Fruit fly (Drosophila melanogaster) whole organism, embryonic: ENCODE results near the gene Kr-h2.

ENCODE experiments used
- CG10209 ChIP-seq: fragments of 200-800 bp; sonication (Bioruptor generic); optimal IDR thresholded peaks from 3 replicates; lab custom pipeline; 2017; ENCODE audit warnings: missing biosample characterization, mild to moderate bottlenecking, missing genetic modification characterization, missing genetic modification reagents
- CG10431 ChIP-seq: fragments of 200-800 bp; sonication (Bioruptor generic); optimal IDR thresholded peaks from 3 replicates; lab custom pipeline; 2018; ENCODE audit warnings: missing biosample characterization, mild to moderate bottlenecking, missing genetic modification characterization
- CG10543 ChIP-seq: fragments of 200-800 bp; sonication (Bioruptor generic); optimal IDR thresholded peaks from 3 replicates; lab custom pipeline; 2017; ENCODE audit warnings: missing biosample characterization, mild to moderate bottlenecking, missing genetic modification characterization, moderate library complexity
- CG10654 ChIP-seq: fragments of 200-800 bp; sonication (Bioruptor generic); optimal IDR thresholded peaks from 2 replicates; lab custom pipeline; 2016; ENCODE audit warnings: missing biosample characterization, missing genetic modification characterization
- CG11696 ChIP-seq: fragments of 200-800 bp; sonication (Bioruptor generic); IDR thresholded peaks from 2 replicates; pipeline ENCODE4 v1.3.6; 2022; ENCODE audit warnings: missing biosample characterization, missing genetic modification characterization
- CG14050 ChIP-seq: fragments of 200-800 bp; sonication (Bioruptor generic); IDR thresholded peaks from 3 replicates; pipeline ENCODE4 v1.3.6; 2022; ENCODE audit warnings: missing biosample characterization, missing genetic modification characterization
- CG14710 ChIP-seq: fragments of 200-800 bp; sonication (Bioruptor generic); optimal IDR thresholded peaks from 3 replicates; lab custom pipeline; 2019; ENCODE audit warnings: missing biosample characterization, mild to moderate bottlenecking, missing genetic modification characterization, moderate library complexity
- CG14965 ChIP-seq: fragments of 200-800 bp; sonication (Bioruptor generic); optimal IDR thresholded peaks from 2 replicates; lab custom pipeline; 2016; ENCODE audit warnings: missing biosample characterization, missing genetic modification characterization, borderline replicate concordance
- CG16813 ChIP-seq: fragments of 200-800 bp; sonication (Bioruptor generic); IDR thresholded peaks from 3 replicates; pipeline ENCODE4 v1.3.6; 2022; ENCODE audit warnings: missing biosample characterization, missing genetic modification characterization; ENCODE audit not compliant: partially characterized antibody
- CG17802 ChIP-seq: fragments of 200-800 bp; sonication (Bioruptor generic); optimal IDR thresholded peaks from 2 replicates; lab custom pipeline; 2018; ENCODE audit warnings: missing biosample characterization, mild to moderate bottlenecking, missing genetic modification characterization, moderate library complexity
- CG18476 ChIP-seq: fragments of 200-800 bp; sonication (Bioruptor generic); optimal IDR thresholded peaks from 2 replicates; lab custom pipeline; 2016; ENCODE audit warnings: missing biosample characterization, mild to moderate bottlenecking, missing genetic modification characterization
- CG2889 ChIP-seq: fragments of 200-800 bp; sonication (Bioruptor generic); IDR thresholded peaks from 3 replicates; pipeline ENCODE4 v1.3.6; 2022; ENCODE audit warnings: missing biosample characterization, missing genetic modification characterization
- CG30020 ChIP-seq: fragments of 200-800 bp; optimal IDR thresholded peaks from 2 replicates; lab custom pipeline; 2019; ENCODE audit warnings: missing biosample characterization, mild to moderate bottlenecking, missing genetic modification characterization, moderate library complexity
- CG33557 ChIP-seq: fragments of 200-800 bp; sonication (Bioruptor generic); optimal IDR thresholded peaks from 2 replicates; lab custom pipeline; 2019; ENCODE audit warnings: missing biosample characterization, mild to moderate bottlenecking, missing genetic modification characterization, moderate library complexity
- CG42726 ChIP-seq: fragments of 200-800 bp; sonication (Bioruptor generic); IDR thresholded peaks from 2 replicates; pipeline ENCODE4 v1.3.6; 2022; ENCODE audit warnings: missing biosample characterization, missing genetic modification characterization; ENCODE audit not compliant: partially characterized antibody
- CG43689 ChIP-seq: fragments of 200-800 bp; sonication (Bioruptor generic); IDR thresholded peaks from 2 replicates; pipeline ENCODE4 v1.3.6; 2022; ENCODE audit warnings: missing biosample characterization, missing genetic modification characterization
- CG6765 ChIP-seq: fragments of 200-800 bp; sonication (Bioruptor generic); optimal IDR thresholded peaks from 3 replicates; lab custom pipeline; 2017; ENCODE audit warnings: missing biosample characterization, mild to moderate bottlenecking, missing genetic modification characterization
- CG7963 ChIP-seq: fragments of 200-800 bp; sonication (Bioruptor generic); IDR thresholded peaks from 3 replicates; pipeline ENCODE4 v1.3.6; 2022; ENCODE audit warnings: missing biosample characterization, missing genetic modification characterization; ENCODE audit not compliant: partially characterized antibody
- CrebB ChIP-seq: fragments of 200-800 bp; sonication (Bioruptor generic); optimal IDR thresholded peaks from 3 replicates; lab custom pipeline; 2018; ENCODE audit warnings: missing biosample characterization, mild to moderate bottlenecking, missing genetic modification characterization
- D ChIP-seq, 2 experiments: fragments of 200-800 bp in 1 of 2; fragments of >200 bp in 1 of 2; sonication (Bioruptor generic) in 1 of 2; optimal IDR thresholded peaks; 2 replicates in 1 of 2; 3 replicates in 1 of 2; lab custom pipeline; 2017; ENCODE audit warnings: mild to moderate bottlenecking in 1 of 2, missing biosample characterization in 1 of 2, missing genetic modification characterization in 1 of 2, missing genetic modification reagents in 1 of 2
- Dip3 ChIP-seq: fragments of 200-800 bp; sonication (Bioruptor generic); optimal IDR thresholded peaks from 3 replicates; lab custom pipeline; 2016; ENCODE audit warnings: missing biosample characterization, missing genetic modification characterization
- Dp ChIP-seq: fragments of 200-800 bp; sonication (Bioruptor generic); optimal IDR thresholded peaks from 2 replicates; lab custom pipeline; 2018; ENCODE audit warnings: missing biosample characterization, mild to moderate bottlenecking, missing genetic modification characterization, moderate library complexity
- Gsc ChIP-seq: fragments of 200-800 bp; sonication (Bioruptor generic); IDR thresholded peaks from 2 replicates; pipeline ENCODE4 v1.3.6; 2022; ENCODE audit warnings: missing biosample characterization, missing genetic modification characterization
- HHEX ChIP-seq: fragments of 200-800 bp; sonication (Bioruptor generic); optimal IDR thresholded peaks from 3 replicates; lab custom pipeline; 2017; ENCODE audit warnings: missing biosample characterization, mild to moderate bottlenecking, missing genetic modification characterization, missing genetic modification reagents
- Hmr ChIP-seq: fragments of 200-800 bp; sonication (Bioruptor generic); optimal IDR thresholded peaks from 3 replicates; lab custom pipeline; 2017; ENCODE audit warnings: mild to moderate bottlenecking, missing biosample characterization, missing genetic modification reagents, missing genetic modification characterization
- Lhr ChIP-seq: fragments of 200-800 bp; sonication (Bioruptor generic); optimal IDR thresholded peaks from 3 replicates; lab custom pipeline; 2017; ENCODE audit warnings: mild to moderate bottlenecking, missing biosample characterization, missing genetic modification reagents, missing genetic modification characterization
- Max ChIP-seq: fragments of 200-800 bp; sonication (Bioruptor generic); optimal IDR thresholded peaks from 2 replicates; lab custom pipeline; 2016; ENCODE audit warnings: missing biosample characterization, mild to moderate bottlenecking, missing genetic modification characterization
- Myb ChIP-seq: fragments of 200-800 bp; sonication (Bioruptor generic); optimal IDR thresholded peaks from 2 replicates; lab custom pipeline; 2016; ENCODE audit warnings: missing biosample characterization, missing genetic modification characterization
- Scr ChIP-seq: fragments of 200-800 bp; sonication (Bioruptor generic); IDR thresholded peaks from 2 replicates; pipeline ENCODE4 v1.3.6; 2022; ENCODE audit warnings: missing biosample characterization, missing genetic modification characterization; ENCODE audit not compliant: partially characterized antibody
- Side ChIP-seq: fragments of 200-800 bp; sonication (Bioruptor generic); optimal IDR thresholded peaks from 2 replicates; lab custom pipeline; 2016; ENCODE audit warnings: missing biosample characterization, missing genetic modification characterization
- Taf1 ChIP-seq: fragments of 200-800 bp; sonication (Bioruptor generic); IDR thresholded peaks from 2 replicates; pipeline ENCODE4 v1.3.6; 2022; ENCODE audit warnings: missing biosample characterization, missing genetic modification characterization
- ara ChIP-seq: fragments of 200-800 bp; sonication (Bioruptor generic); IDR thresholded peaks from 2 replicates; pipeline ENCODE4 v1.3.6; 2022; ENCODE audit warnings: missing biosample characterization, missing genetic modification characterization
- az2 ChIP-seq: fragments of 200-800 bp; sonication (Bioruptor generic); optimal IDR thresholded peaks from 3 replicates; lab custom pipeline; 2016; ENCODE audit warnings: missing biosample characterization, missing genetic modification characterization
- dimm ChIP-seq: fragments of 200-800 bp; sonication (Bioruptor generic); IDR thresholded peaks from 2 replicates; pipeline ENCODE4 v1.3.6; 2022; ENCODE audit warnings: missing biosample characterization, missing genetic modification characterization
- dmrt99B ChIP-seq: fragments of 200-800 bp; sonication (Bioruptor generic); optimal IDR thresholded peaks from 2 replicates; lab custom pipeline; 2018; ENCODE audit warnings: missing biosample characterization, mild to moderate bottlenecking, missing genetic modification characterization, moderate library complexity
- gem ChIP-seq: fragments of 200-800 bp; sonication (Bioruptor generic); optimal IDR thresholded peaks from 2 replicates; lab custom pipeline; 2019; ENCODE audit warnings: missing biosample characterization, mild to moderate bottlenecking, missing genetic modification characterization, moderate library complexity
- gfzf ChIP-seq: fragments of 200-800 bp; sonication (Bioruptor generic); optimal IDR thresholded peaks from 2 replicates; lab custom pipeline; 2016; ENCODE audit warnings: missing biosample characterization, mild to moderate bottlenecking, missing genetic modification characterization, moderate library complexity
- kay ChIP-seq: fragments of 200-800 bp; sonication (Bioruptor generic); optimal IDR thresholded peaks from 2 replicates; lab custom pipeline; 2016; ENCODE audit warnings: missing biosample characterization, missing genetic modification characterization
- org-1 ChIP-seq: fragments of 200-800 bp; sonication (Bioruptor generic); optimal IDR thresholded peaks from 2 replicates; lab custom pipeline; 2017; ENCODE audit warnings: missing biosample characterization, missing genetic modification characterization
- pros ChIP-seq: fragments of 200-800 bp; sonication (Bioruptor generic); optimal IDR thresholded peaks from 3 replicates; lab custom pipeline; 2019; ENCODE audit warnings: missing biosample characterization, mild to moderate bottlenecking, missing genetic modification characterization, moderate library complexity
- sc ChIP-seq, 3 experiments: fragments of >200 bp in 2 of 3; fragments of 200-800 bp in 1 of 3; sonication (Bioruptor generic) in 1 of 3; optimal IDR thresholded peaks; 2 replicates in 2 of 3; 3 replicates in 1 of 3; lab custom pipeline; 2017; ENCODE audit warnings: mild to moderate bottlenecking in 1 of 3, missing biosample characterization in 1 of 3, missing genetic modification characterization in 1 of 3, missing genetic modification reagents in 1 of 3
- sens ChIP-seq: fragments of 200-800 bp; sonication (Bioruptor generic); peaks from one replicate; lab custom pipeline; 2016; ENCODE audit warnings: missing biosample characterization, missing genetic modification characterization
- sens-2 ChIP-seq: fragments of 200-800 bp; sonication (Bioruptor generic); IDR thresholded peaks from 2 replicates; pipeline ENCODE4 v1.3.6; 2022; ENCODE audit warnings: missing biosample characterization, missing genetic modification characterization
- slp2 ChIP-seq: fragments of 200-800 bp; sonication (Bioruptor generic); optimal IDR thresholded peaks from 2 replicates; lab custom pipeline; 2016; ENCODE audit warnings: missing biosample characterization, missing genetic modification characterization
- sug ChIP-seq: fragments of 200-800 bp; optimal IDR thresholded peaks from 2 replicates; lab custom pipeline; 2019; ENCODE audit warnings: missing biosample characterization, mild to moderate bottlenecking, missing genetic modification characterization, moderate library complexity
- unc-4 ChIP-seq: fragments of 200-800 bp; sonication (Bioruptor generic); IDR thresholded peaks from 2 replicates; pipeline ENCODE4 v1.3.6; 2022; ENCODE audit warnings: missing biosample characterization, missing genetic modification characterization; ENCODE audit not compliant: partially characterized antibody
- zfh2 ChIP-seq: fragments of 200-800 bp; sonication (Bioruptor generic); optimal IDR thresholded peaks from 2 replicates; lab custom pipeline; 2016; ENCODE audit warnings: missing biosample characterization, missing genetic modification characterization

Kr-h2 gene

dm6 chr2L:6090786-6091716 is 20.3 kb downstream of the Kr-h2 start, which contains the start of gene CG45075 (continued):
- no peak for TF ChIP-seq az2
- TF ChIP-seq Lhr (GFP tag; lab: Kevin White, UChicago) = no peak
- TF ChIP-seq slp2 (GFP tag; lab: Kevin White, UChicago) = no peak
- TF ChIP-seq CG43689 = no peak
- TF ChIP-seq CG10209 (GFP tag; lab: Kevin White, UChicago) = no peak
- TF ChIP-seq sc (optimal IDR thresholded peaks at IDR 0.05; lab: Kevin White, UChicago) = no peak
- TF ChIP-seq sc (GFP tag; optimal IDR thresholded peaks at IDR 0.05; lab: Kevin White, UChicago) = no peak
- no peak for TF ChIP-seq CG10431 (GFP tag; lab: Kevin White, UChicago)
- no peak for TF ChIP-seq Hmr (GFP tag; lab: Kevin White, UChicago)
- TF ChIP-seq Scr (GFP tag; lab: Robert Waterston, UW) = peak; percentile 27; the same call in 1 of the 2 replicates
- TF ChIP-seq sens-2 (GFP tag; lab: Robert Waterston, UW) = peak; percentile 49; the same call in 1 of the 2 replicates
- no peak for TF ChIP-seq CG14965 (GFP tag; lab: Kevin White, UChicago)
- TF ChIP-seq sug (tag; lab: Kevin White, UChicago) = no peak
- TF ChIP-seq Dip3 = no peak
- TF ChIP-seq D (optimal IDR thresholded peaks at IDR 0.05; lab: Kevin White, UChicago) = no peak
- no peak for TF ChIP-seq D (GFP tag; optimal IDR thresholded peaks at IDR 0.05; lab: Kevin White, UChicago)
- TF ChIP-seq CG17802 = no peak
- TF ChIP-seq CG14050 (GFP tag; lab: Robert Waterston, UW) = no peak
- TF ChIP-seq Side (GFP tag; lab: Kevin White, UChicago) = no peak
- no peak for TF ChIP-seq CG18476 (GFP tag; lab: Kevin White, UChicago)
- TF ChIP-seq CG30020 (tag; lab: Kevin White, UChicago) = no peak
- TF ChIP-seq gfzf (GFP tag; lab: Kevin White, UChicago) = no peak
- no peak for TF ChIP-seq CG7963 (GFP tag; lab: Robert Waterston, UW)
- TF ChIP-seq kay (GFP tag; lab: Kevin White, UChicago) = no peak
- 0 out of 2 replicates have a peak, but pooled peaks have one; percentile 51 for TF ChIP-seq CG42726 (GFP tag; lab: Robert Waterston, UW)
- TF ChIP-seq CG2889 (GFP tag; lab: Robert Waterston, UW) = no peak
- TF ChIP-seq CG10654 (GFP tag; lab: Kevin White, UChicago) = no peak
- peak; percentile 11 for TF ChIP-seq CG6765 (GFP tag; lab: Kevin White, UChicago)
- TF ChIP-seq Myb = no peak
- no peak for TF ChIP-seq CG11696 (GFP tag; lab: Robert Waterston, UW)
- peak; percentile 41 for TF ChIP-seq pros (GFP tag; lab: Kevin White, UChicago)
- TF ChIP-seq CG14710 (tag; lab: Kevin White, UChicago) = peak; percentile 0
- TF ChIP-seq org-1 (GFP tag; lab: Kevin White, UChicago) = no peak
- no peak for TF ChIP-seq Max (GFP tag; lab: Kevin White, UChicago)
- TF ChIP-seq dmrt99B (tag; lab: Kevin White, UChicago) = peak; percentile 10
- no peak for TF ChIP-seq Taf1 (GFP tag; lab: Robert Waterston, UW)
- no peak for TF ChIP-seq CG16813 (GFP tag; lab: Robert Waterston, UW)
- no peak for TF ChIP-seq HHEX (GFP tag; lab: Kevin White, UChicago)
- peak; percentile 19; the same call in 1 of the 2 replicates for TF ChIP-seq ara (GFP tag; lab: Robert Waterston, UW)
- TF ChIP-seq sens (GFP tag; lab: Kevin White, UChicago) = peak; percentile 54
- TF ChIP-seq CrebB (tag; lab: Kevin White, UChicago) = no peak
- TF ChIP-seq zfh2 = no peak
- TF ChIP-seq dimm (GFP tag; lab: Robert Waterston, UW) = no peak
- no peak for TF ChIP-seq CG33557 (GFP tag; lab: Kevin White, UChicago)
- no peak for TF ChIP-seq unc-4 (GFP tag; lab: Robert Waterston, UW)
- TF ChIP-seq CG10543 (GFP tag; lab: Kevin White, UChicago) = no peak
- no peak for TF ChIP-seq gem (tag; lab: Kevin White, UChicago)
- TF ChIP-seq Dp (GFP tag; lab: Kevin White, UChicago) = no peak
- no peak for TF ChIP-seq Gsc (GFP tag; lab: Robert Waterston, UW)
